Fruit fly (Drosophila melanogaster) whole organism, embryonic: ENCODE data around the gene CG6966.

Source experiments
- Adf1 ChIP-seq: fragments of 200-800 bp; sonication (Bioruptor generic); IDR thresholded peaks from 2 replicates; pipeline ENCODE4 v1.3.6; 2022; ENCODE audit warnings: missing biosample characterization, missing genetic modification characterization
- Asciz ChIP-seq: fragments of 200-800 bp; sonication (Bioruptor generic); optimal IDR thresholded peaks from 2 replicates; lab custom pipeline; 2017; ENCODE audit warnings: missing biosample characterization, mild to moderate bottlenecking, missing genetic modification characterization, missing genetic modification reagents
- Atf3 ChIP-seq: fragments of 200-800 bp; sonication (Bioruptor generic); optimal IDR thresholded peaks from 3 replicates; lab custom pipeline; 2016; ENCODE audit warnings: missing biosample characterization, missing genetic modification characterization
- BEAF-32 ChIP-seq: fragments of 200-800 bp; sonication (Bioruptor generic); optimal IDR thresholded peaks from 3 replicates; lab custom pipeline; 2017; ENCODE audit warnings: missing biosample characterization, missing genetic modification characterization, mild to moderate bottlenecking, moderate library complexity, missing genetic modification reagents
- Blimp-1 ChIP-seq: fragments of 200-800 bp; sonication (Bioruptor generic); optimal IDR thresholded peaks from 3 replicates; lab custom pipeline; 2018; ENCODE audit warnings: missing biosample characterization, missing genetic modification characterization, mild to moderate bottlenecking, moderate library complexity, missing genetic modification reagents
- CG10267 ChIP-seq: fragments of 200-800 bp; sonication (Bioruptor generic); optimal IDR thresholded peaks from 2 replicates; lab custom pipeline; 2018; ENCODE audit warnings: missing biosample characterization, mild to moderate bottlenecking, missing genetic modification characterization, moderate library complexity
- CG10565 ChIP-seq: fragments of 200-800 bp; sonication (Bioruptor generic); optimal IDR thresholded peaks from 3 replicates; lab custom pipeline; 2016; ENCODE audit warnings: missing biosample characterization, mild to moderate bottlenecking, missing genetic modification characterization
- CG17359 ChIP-seq: fragments of 200-800 bp; sonication (Bioruptor generic); optimal IDR thresholded peaks from 3 replicates; lab custom pipeline; 2018; ENCODE audit warnings: missing biosample characterization, mild to moderate bottlenecking, missing genetic modification characterization, moderate library complexity
- CG18476 ChIP-seq: fragments of 200-800 bp; sonication (Bioruptor generic); optimal IDR thresholded peaks from 2 replicates; lab custom pipeline; 2016; ENCODE audit warnings: missing biosample characterization, mild to moderate bottlenecking, missing genetic modification characterization
- CG18599 ChIP-seq: fragments of 200-800 bp; sonication (Bioruptor generic); optimal IDR thresholded peaks from 3 replicates; lab custom pipeline; 2017; ENCODE audit warnings: missing biosample characterization, missing genetic modification characterization, mild to moderate bottlenecking, moderate library complexity, missing genetic modification reagents
- CG2678 ChIP-seq: fragments of 200-800 bp; sonication (Bioruptor generic); optimal IDR thresholded peaks from 3 replicates; lab custom pipeline; 2019; ENCODE audit warnings: missing biosample characterization, mild to moderate bottlenecking, missing genetic modification characterization, moderate library complexity
- CG6254 ChIP-seq: fragments of 200-800 bp; sonication (Bioruptor generic); optimal IDR thresholded peaks from 3 replicates; lab custom pipeline; 2017; ENCODE audit warnings: mild to moderate bottlenecking, missing biosample characterization, missing genetic modification reagents, missing genetic modification characterization
- CG7786 ChIP-seq: fragments of 200-800 bp; sonication (Bioruptor generic); optimal IDR thresholded peaks from 2 replicates; lab custom pipeline; 2016; ENCODE audit warnings: missing biosample characterization, missing genetic modification characterization
- CG7839 ChIP-seq: fragments of 200-800 bp; sonication (Bioruptor generic); optimal IDR thresholded peaks from 3 replicates; lab custom pipeline; 2018; ENCODE audit warnings: missing biosample characterization, mild to moderate bottlenecking, missing genetic modification characterization, moderate library complexity
- CG8924 ChIP-seq: fragments of 200-800 bp; optimal IDR thresholded peaks from 3 replicates; lab custom pipeline; 2019; ENCODE audit warnings: missing biosample characterization, mild to moderate bottlenecking, missing genetic modification characterization, moderate library complexity
- CG9437 ChIP-seq: fragments of 200-800 bp; sonication (Bioruptor generic); optimal IDR thresholded peaks from 2 replicates; lab custom pipeline; 2018; ENCODE audit warnings: missing biosample characterization, mild to moderate bottlenecking, missing genetic modification characterization
- CoRest ChIP-seq: fragments of 200-800 bp; sonication (Bioruptor generic); optimal IDR thresholded peaks from 3 replicates; lab custom pipeline; 2018; ENCODE audit warnings: missing biosample characterization, mild to moderate bottlenecking, missing genetic modification characterization, moderate library complexity
- Ets65A ChIP-seq: fragments of 200-800 bp; sonication (Bioruptor generic); peaks from one replicate; lab custom pipeline; 2016; ENCODE audit warnings: missing biosample characterization, missing genetic modification characterization
- Ets97D ChIP-seq: fragments of 200-800 bp; sonication (Bioruptor generic); optimal IDR thresholded peaks from 3 replicates; lab custom pipeline; 2016; ENCODE audit warnings: missing biosample characterization, missing genetic modification characterization
- Med ChIP-seq: fragments of 200-800 bp; sonication (Bioruptor generic); peaks from one replicate; lab custom pipeline; 2016; ENCODE audit warnings: missing biosample characterization, missing genetic modification characterization, mild to moderate bottlenecking, inconsistent platforms, moderate library complexity
- Meics ChIP-seq: fragments of 200-800 bp; sonication (Bioruptor generic); optimal IDR thresholded peaks from 2 replicates; lab custom pipeline; 2017; ENCODE audit warnings: missing biosample characterization, mild to moderate bottlenecking, missing genetic modification characterization
- Nf-YA ChIP-seq: fragments of 200-800 bp; sonication (Bioruptor generic); IDR thresholded peaks from 2 replicates; pipeline ENCODE4 v1.3.6; 2022; ENCODE audit warnings: missing biosample characterization, missing genetic modification characterization
- Sox100B ChIP-seq: fragments of 200-800 bp; sonication (Bioruptor generic); optimal IDR thresholded peaks from 3 replicates; lab custom pipeline; 2018; ENCODE audit warnings: missing biosample characterization, mild to moderate bottlenecking, missing genetic modification characterization
- az2 ChIP-seq: fragments of 200-800 bp; sonication (Bioruptor generic); optimal IDR thresholded peaks from 3 replicates; lab custom pipeline; 2016; ENCODE audit warnings: missing biosample characterization, missing genetic modification characterization
- chif ChIP-seq, 2 experiments: fragments of 200-800 bp; sonication (Bioruptor generic); optimal IDR thresholded peaks; 3 replicates each; lab custom pipeline; 2016; ENCODE audit warnings: missing biosample characterization in 2 of 2, missing genetic modification characterization in 2 of 2
- crol ChIP-seq: fragments of 200-800 bp; sonication (Bioruptor generic); IDR thresholded peaks from 2 replicates; pipeline ENCODE4 v1.3.6; 2022; ENCODE audit warnings: missing biosample characterization, missing genetic modification characterization
- dm ChIP-seq: fragments of 200-800 bp; sonication (Bioruptor generic); optimal IDR thresholded peaks from 3 replicates; lab custom pipeline; 2016; ENCODE audit warnings: missing biosample characterization, missing genetic modification characterization
- eve ChIP-seq, 2 experiments: fragments of >200 bp; optimal IDR thresholded peaks; 2 replicates each; lab custom pipeline; 2017; ENCODE audit warnings: missing biosample characterization in 2 of 2, missing genetic modification characterization in 2 of 2
- ewg ChIP-seq: fragments of 200-800 bp; sonication (Bioruptor generic); optimal IDR thresholded peaks from 3 replicates; lab custom pipeline; 2017; ENCODE audit warnings: mild to moderate bottlenecking, missing biosample characterization, missing genetic modification reagents, missing genetic modification characterization
- grau ChIP-seq: fragments of 200-800 bp; optimal IDR thresholded peaks from 3 replicates; lab custom pipeline; 2019; ENCODE audit warnings: missing biosample characterization, mild to moderate bottlenecking, missing genetic modification characterization, moderate library complexity
- gro ChIP-seq: fragments of 200-800 bp; sonication (Bioruptor generic); optimal IDR thresholded peaks from 2 replicates; lab custom pipeline; 2016; ENCODE audit warnings: missing biosample characterization, missing genetic modification characterization
- gsb-n ChIP-seq: fragments of 200-800 bp; sonication (Bioruptor generic); optimal IDR thresholded peaks from 3 replicates; lab custom pipeline; 2018; ENCODE audit warnings: missing biosample characterization, mild to moderate bottlenecking, missing genetic modification characterization
- lab ChIP-seq: fragments of 200-800 bp; sonication (Bioruptor generic); optimal IDR thresholded peaks from 3 replicates; lab custom pipeline; 2017; ENCODE audit warnings: missing biosample characterization, missing genetic modification characterization, mild to moderate bottlenecking, moderate library complexity, missing genetic modification reagents
- mirr ChIP-seq: fragments of 200-800 bp; sonication (Bioruptor generic); optimal IDR thresholded peaks from 3 replicates; lab custom pipeline; 2018; ENCODE audit warnings: missing biosample characterization, mild to moderate bottlenecking, missing genetic modification characterization
- nerfin-1 ChIP-seq: fragments of 200-800 bp; sonication (Bioruptor generic); optimal IDR thresholded peaks from 3 replicates; lab custom pipeline; 2019; ENCODE audit warnings: missing biosample characterization, mild to moderate bottlenecking, missing genetic modification characterization, moderate library complexity
- nmo ChIP-seq: fragments of 200-800 bp; sonication (Bioruptor generic); optimal IDR thresholded peaks from 2 replicates; lab custom pipeline; 2018; ENCODE audit warnings: missing biosample characterization, mild to moderate bottlenecking, missing genetic modification characterization, moderate library complexity
- nom ChIP-seq: fragments of 200-800 bp; sonication (Bioruptor generic); optimal IDR thresholded peaks from 2 replicates; lab custom pipeline; 2017; ENCODE audit warnings: missing biosample characterization, missing genetic modification characterization, mild to moderate bottlenecking, moderate library complexity, missing genetic modification reagents
- oc ChIP-seq: fragments of 200-800 bp; sonication (Bioruptor generic); optimal IDR thresholded peaks from 2 replicates; lab custom pipeline; 2018; ENCODE audit warnings: missing biosample characterization, mild to moderate bottlenecking, missing genetic modification characterization, moderate library complexity
- org-1 ChIP-seq: fragments of 200-800 bp; sonication (Bioruptor generic); optimal IDR thresholded peaks from 2 replicates; lab custom pipeline; 2017; ENCODE audit warnings: missing biosample characterization, missing genetic modification characterization
- phol ChIP-seq: fragments of 200-800 bp; sonication (Bioruptor generic); optimal IDR thresholded peaks from 3 replicates; lab custom pipeline; 2018; ENCODE audit warnings: missing biosample characterization, mild to moderate bottlenecking, missing genetic modification characterization, moderate library complexity
- psq ChIP-seq: fragments of 200-800 bp; sonication (Bioruptor generic); optimal IDR thresholded peaks from 2 replicates; lab custom pipeline; 2017; ENCODE audit warnings: missing biosample characterization, missing genetic modification characterization
- row ChIP-seq: fragments of 200-800 bp; sonication (Bioruptor generic); IDR thresholded peaks from 3 replicates; pipeline ENCODE4 v1.3.6; 2022; ENCODE audit warnings: missing biosample characterization, missing genetic modification characterization
- sim ChIP-seq: fragments of 200-800 bp; sonication (Bioruptor generic); IDR thresholded peaks from 2 replicates; pipeline ENCODE4 v1.3.6; 2022; ENCODE audit warnings: missing biosample characterization, missing genetic modification characterization
- ssp ChIP-seq: fragments of 200-800 bp; sonication (Bioruptor generic); IDR thresholded peaks from 2 replicates; pipeline ENCODE4 v1.3.6; 2022; ENCODE audit warnings: missing biosample characterization, missing genetic modification characterization
- tin ChIP-seq: fragments of 200-800 bp; sonication (Bioruptor generic); optimal IDR thresholded peaks from 3 replicates; lab custom pipeline; 2016; ENCODE audit warnings: missing biosample characterization, missing genetic modification characterization
- tx ChIP-seq: fragments of 200-800 bp; sonication (Bioruptor generic); optimal IDR thresholded peaks from 2 replicates; lab custom pipeline; 2016; ENCODE audit warnings: missing biosample characterization, missing genetic modification characterization
- yki ChIP-seq: fragments of >200 bp; optimal IDR thresholded peaks from 3 replicates; lab custom pipeline; 2018

Gene CG6966

DNA sequence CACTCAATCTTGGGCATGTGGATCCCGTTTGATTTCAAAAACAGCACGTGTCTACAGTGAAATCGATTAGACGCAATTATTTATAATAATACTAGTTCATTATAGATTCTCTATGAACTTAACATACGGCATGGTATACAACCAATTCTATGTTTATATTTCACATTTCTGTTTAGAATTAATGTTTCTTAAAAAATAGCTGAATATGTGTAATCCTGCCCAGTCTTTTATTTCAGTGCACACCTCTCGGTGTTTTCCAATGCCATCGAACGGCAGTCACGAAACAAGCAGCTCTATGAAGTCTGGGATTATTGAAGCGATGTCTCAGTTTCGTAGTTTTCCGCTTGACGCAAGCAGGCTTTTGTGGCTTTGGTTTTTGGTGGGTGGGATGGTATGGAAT, 22.3 kb upstream of the CG6966 start (continued):
- TF ChIP-seq oc = peak; percentile 46
- TF ChIP-seq row (GFP tag; lab: Robert Waterston, UW) = peak; percentile 45
- TF ChIP-seq CG17359 (tag; lab: Kevin White, UChicago) = peak; percentile 69
- TF ChIP-seq, all 482 proteins: peak for 92

DNA sequence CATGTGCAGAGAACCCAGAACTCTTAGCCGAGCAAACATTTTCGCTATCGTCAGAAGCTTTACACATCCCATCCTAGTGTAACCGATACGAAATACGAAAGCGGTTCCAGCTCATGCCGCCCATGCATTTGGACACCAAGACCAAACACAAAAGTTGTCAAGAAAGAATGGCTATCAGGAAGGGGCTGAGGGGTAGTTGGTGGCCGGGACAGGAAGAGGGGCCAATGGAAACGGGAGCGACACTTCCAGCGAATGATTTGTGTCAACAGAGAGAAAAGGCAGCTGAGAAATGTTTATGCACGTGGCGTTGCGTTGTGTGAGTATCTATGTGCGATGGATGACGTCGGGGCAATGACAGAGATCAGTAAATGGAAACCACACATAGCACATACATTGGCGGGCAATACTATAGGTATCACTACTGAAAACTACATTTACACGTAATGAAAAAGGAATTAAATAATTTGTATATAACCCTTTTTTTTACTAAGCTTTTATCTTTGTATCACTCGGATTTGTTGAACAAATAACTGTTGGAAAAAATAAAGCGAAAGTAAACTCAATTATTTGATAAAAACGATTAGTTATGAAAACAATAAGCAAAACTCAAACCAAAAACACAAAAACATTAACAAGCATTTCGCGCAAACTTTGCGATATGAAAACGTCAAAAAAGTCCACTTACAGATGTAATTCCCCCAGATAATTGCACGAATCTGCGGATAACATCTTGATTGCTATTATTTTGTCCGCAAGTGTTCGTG, 19.2 kb upstream of the CG6966 start:
- peak; percentile 78 for TF ChIP-seq nmo (GFP tag; lab: Kevin White, UChicago)
- no peak for TF ChIP-seq Adf1
- TF ChIP-seq CG2678 (tag; lab: Kevin White, UChicago) = peak; percentile 63
- peak; percentile 36; the same call in 1 of the 2 replicates for TF ChIP-seq crol (GFP tag; lab: Robert Waterston, UW)
- peak; percentile 33; the same call in 2 of the 3 replicates for TF ChIP-seq row (GFP tag; lab: Robert Waterston, UW)
- TF ChIP-seq CoRest (tag; lab: Kevin White, UChicago) = peak; percentile 50
- TF ChIP-seq az2 (GFP tag; lab: Kevin White, UChicago) = peak; percentile 42
- TF ChIP-seq CG10565 = no peak
- 0 out of 2 replicates have a peak, but pooled peaks have one; percentile 21 for TF ChIP-seq Nf-YA (GFP tag; lab: Robert Waterston, UW)
- TF ChIP-seq mirr (GFP tag; lab: Kevin White, UChicago) = no peak
- peak; percentile 29 for TF ChIP-seq ewg (GFP tag; lab: Kevin White, UChicago)
- TF ChIP-seq nom = peak; percentile 20
- TF ChIP-seq nerfin-1 (tag; lab: Kevin White, UChicago) = peak; percentile 41
- TF ChIP-seq org-1 = no peak
- TF ChIP-seq Atf3 (GFP tag; lab: Kevin White, UChicago) = no peak
- peak; percentile 83 for TF ChIP-seq Ets65A
- TF ChIP-seq psq (GFP tag; lab: Kevin White, UChicago) = no peak
- TF ChIP-seq Med = peak; percentile 62
- TF ChIP-seq CG18476 (GFP tag; lab: Kevin White, UChicago) = peak; percentile 1
- TF ChIP-seq gsb-n (tag; lab: Kevin White, UChicago) = peak; percentile 9
- no peak for TF ChIP-seq tx (GFP tag; lab: Kevin White, UChicago)
- TF ChIP-seq eve (GFP tag; optimal IDR thresholded peaks at IDR 0.05; lab: Kevin White, UChicago) = peak in 1 of 2 experiments; percentile 74
- TF ChIP-seq CG7839 (tag; lab: Kevin White, UChicago) = peak; percentile 48
- TF ChIP-seq Ets97D = no peak
- peak; percentile 77 for TF ChIP-seq Sox100B
- no peak for TF ChIP-seq CG7786 (GFP tag; lab: Kevin White, UChicago)
- TF ChIP-seq Meics (GFP tag; lab: Kevin White, UChicago) = peak; percentile 28
- TF ChIP-seq Blimp-1 = peak; percentile 58
- peak; percentile 40 for TF ChIP-seq CG9437 (GFP tag; lab: Kevin White, UChicago)
- no peak for TF ChIP-seq BEAF-32 (GFP tag; lab: Kevin White, UChicago)
- 0 out of 2 replicates have a peak, but pooled peaks have one; percentile 3 for TF ChIP-seq sim
- TF ChIP-seq chif (GFP tag; optimal IDR thresholded peaks at IDR 0.05; lab: Kevin White, UChicago) = peak in 1 of 2 experiments; percentile 5
- 0 out of 2 replicates have a peak, but pooled peaks have one; percentile 8 for TF ChIP-seq ssp (GFP tag; lab: Robert Waterston, UW)
- peak; percentile 79 for TF ChIP-seq Asciz (GFP tag; lab: Kevin White, UChicago)
- peak; percentile 70 for TF ChIP-seq phol (tag; lab: Kevin White, UChicago)
- no peak for TF ChIP-seq gro (GFP tag; lab: Kevin White, UChicago)
- TF ChIP-seq CG18599 (GFP tag; lab: Kevin White, UChicago) = peak; percentile 11
- peak; percentile 44 for TF ChIP-seq CG10267 (tag; lab: Kevin White, UChicago)
- peak; percentile 48 for TF ChIP-seq CG6254 (GFP tag; lab: Kevin White, UChicago)
- peak; percentile 30 for TF ChIP-seq tin (GFP tag; lab: Kevin White, UChicago)
- TF ChIP-seq CG8924 (tag; lab: Kevin White, UChicago) = peak; percentile 45
- TF ChIP-seq yki = no peak
- peak; percentile 30 for TF ChIP-seq grau (tag; lab: Kevin White, UChicago)
- no peak for TF ChIP-seq dm (GFP tag; lab: Kevin White, UChicago)
- peak; percentile 19 for TF ChIP-seq lab (GFP tag; lab: Kevin White, UChicago)
